Fruit fly (Drosophila melanogaster): ENCODE data around the gene Adhr.
A peak's percentile ranks its signal among the peaks of the same experiment; 100 is the strongest.

The Adhr gene

dm6 chr2L:14634986-14635385 lies 19.6 kb downstream of the Adhr start:
- TF ChIP-seq Bgb (GFP tag; IDR thresholded peaks at IDR 0.05; ENCODE audit: partially characterized antibody) = no peak
- TF ChIP-seq HHEX (GFP tag; optimal IDR thresholded peaks at IDR 0.05) = no peak
- no peak for TF ChIP-seq pho (GFP tag; optimal IDR thresholded peaks at IDR 0.05)
- no peak for TF ChIP-seq sima (GFP tag; optimal IDR thresholded peaks at IDR 0.05)
- TF ChIP-seq scrt (GFP tag; optimal IDR thresholded peaks at IDR 0.05) = no peak
- TF ChIP-seq hb (GFP tag; IDR thresholded peaks at IDR 0.05; ENCODE audit: partially characterized antibody) = no peak
- no peak for TF ChIP-seq Kr (GFP tag; optimal IDR thresholded peaks at IDR 0.05)
- peak; percentile 13 for TF ChIP-seq CG11504 (tag; optimal IDR thresholded peaks at IDR 0.05)
- peak; percentile 26 for TF ChIP-seq CG2712 (tag; optimal IDR thresholded peaks at IDR 0.05)
- TF ChIP-seq dmrt99B (tag; optimal IDR thresholded peaks at IDR 0.05) = peak; percentile 20
- TF ChIP-seq E2f1 (GFP tag; IDR thresholded peaks at IDR 0.05) = no peak
- TF ChIP-seq tll (GFP tag; optimal IDR thresholded peaks at IDR 0.05) = peak in 1 of 2 experiments; percentile 20
- TF ChIP-seq prd (optimal IDR thresholded peaks at IDR 0.05) = no peak
- peak; percentile 50; the same call in 2 of the 3 replicates for TF ChIP-seq prd (GFP tag; IDR thresholded peaks at IDR 0.05)
- TF ChIP-seq CG31365 (tag; optimal IDR thresholded peaks at IDR 0.05) = no peak
- peak; percentile 13 for TF ChIP-seq tio (GFP tag; optimal IDR thresholded peaks at IDR 0.05)
- peak; percentile 20 for TF ChIP-seq gsb-n (tag; optimal IDR thresholded peaks at IDR 0.05)
- no peak for TF ChIP-seq Fer2 (tag; optimal IDR thresholded peaks at IDR 0.05)
- peak; percentile 18 for TF ChIP-seq gem (tag; optimal IDR thresholded peaks at IDR 0.05)
- TF ChIP-seq Sin3A (optimal IDR thresholded peaks at IDR 0.05) = no peak
- peak in 1 of 2 experiments; percentile 17 for TF ChIP-seq bsh (GFP tag; optimal IDR thresholded peaks at IDR 0.05)
- no peak for TF ChIP-seq CG32772 (GFP tag; IDR thresholded peaks at IDR 0.05)
- TF ChIP-seq corto (GFP tag; optimal IDR thresholded peaks at IDR 0.05) = no peak
- TF ChIP-seq CG10267 (tag; optimal IDR thresholded peaks at IDR 0.05) = no peak
- TF ChIP-seq CG3995 (GFP tag; optimal IDR thresholded peaks at IDR 0.05) = no peak
- peak; percentile 16 for TF ChIP-seq CG10979 (tag; optimal IDR thresholded peaks at IDR 0.05)
- no peak for TF ChIP-seq gro (GFP tag; optimal IDR thresholded peaks at IDR 0.05)
- TF ChIP-seq Sox102F (GFP tag; optimal IDR thresholded peaks at IDR 0.05) = peak; percentile 26
- peak; percentile 23 for TF ChIP-seq Blimp-1 (GFP tag; optimal IDR thresholded peaks at IDR 0.05)
- TF ChIP-seq CG7786 (GFP tag; optimal IDR thresholded peaks at IDR 0.05) = no peak
- TF ChIP-seq CHES-1-like (GFP tag; optimal IDR thresholded peaks at IDR 0.05) = no peak
- TF ChIP-seq grn (GFP tag; optimal IDR thresholded peaks at IDR 0.05) = no peak
- TF ChIP-seq TFAM (GFP tag; optimal IDR thresholded peaks at IDR 0.05) = no peak
- TF ChIP-seq chn (GFP tag; optimal IDR thresholded peaks at IDR 0.05) = no peak
- TF ChIP-seq CG11696 (GFP tag; IDR thresholded peaks at IDR 0.05) = no peak
- peak; percentile 13 for TF ChIP-seq CG18262 (tag; optimal IDR thresholded peaks at IDR 0.05)
- no peak for TF ChIP-seq Rx (GFP tag; IDR thresholded peaks at IDR 0.05)
- no peak for TF ChIP-seq CG4282 (GFP tag; optimal IDR thresholded peaks at IDR 0.05)
- TF ChIP-seq Mad (GFP tag; optimal IDR thresholded peaks at IDR 0.05) = no peak
- no peak for TF ChIP-seq salm (tag; optimal IDR thresholded peaks at IDR 0.05)
- no peak for TF ChIP-seq HmgD (GFP tag; optimal IDR thresholded peaks at IDR 0.05)
- TF ChIP-seq Drgx (GFP tag; IDR thresholded peaks at IDR 0.05) = 0 out of 2 replicates have a peak, but pooled peaks have one; percentile 49
- TF ChIP-seq CG1233 (GFP tag; optimal IDR thresholded peaks at IDR 0.05) = no peak
- TF ChIP-seq unc-4 (GFP tag; IDR thresholded peaks at IDR 0.05; ENCODE audit: partially characterized antibody) = no peak
- TF ChIP-seq Hmr (GFP tag; optimal IDR thresholded peaks at IDR 0.05) = no peak
- TF ChIP-seq CG3065 (GFP tag; optimal IDR thresholded peaks at IDR 0.05) = no peak
- TF ChIP-seq CG7271 (tag; optimal IDR thresholded peaks at IDR 0.05) = peak; percentile 12
- TF ChIP-seq ranshi (GFP tag; IDR thresholded peaks at IDR 0.05) = no peak
- TF ChIP-seq CG3281 (GFP tag; optimal IDR thresholded peaks at IDR 0.05) = no peak
- no peak for TF ChIP-seq CG7963 (GFP tag; IDR thresholded peaks at IDR 0.05; ENCODE audit: partially characterized antibody)
- TF ChIP-seq CG11695 (GFP tag; IDR thresholded peaks at IDR 0.05) = no peak
